Fruit fly (Drosophila melanogaster) whole organism, adult: ENCODE results near the gene HP1D3csd.

Experiments used
- CG11617 ChIP-seq: fragments of 200-800 bp; sonication (Bioruptor generic); optimal IDR thresholded peaks from 2 replicates; lab custom pipeline; 2017; ENCODE audit warnings: mild to moderate bottlenecking, missing biosample characterization, missing genetic modification reagents, missing genetic modification characterization
- CG1620 ChIP-seq: fragments of 200-800 bp; sonication (Bioruptor generic); optimal IDR thresholded peaks from 2 replicates; lab custom pipeline; 2016; ENCODE audit warnings: missing biosample characterization, missing genetic modification characterization
- CG7101 ChIP-seq: fragments of 200-800 bp; sonication (Bioruptor generic); optimal IDR thresholded peaks from 2 replicates; lab custom pipeline; 2018; ENCODE audit warnings: missing biosample characterization, mild to moderate bottlenecking, missing genetic modification characterization, moderate library complexity
- Clk ChIP-seq: fragments of 200-800 bp; sonication (Bioruptor generic); optimal IDR thresholded peaks from 2 replicates; lab custom pipeline; 2017; ENCODE audit warnings: missing biosample characterization, missing genetic modification characterization
- Crg-1 ChIP-seq: fragments of 200-800 bp; sonication (Bioruptor generic); optimal IDR thresholded peaks from 2 replicates; lab custom pipeline; 2016; ENCODE audit warnings: missing biosample characterization, missing genetic modification characterization
- Hr96 ChIP-seq: fragments of 200-800 bp; sonication (Bioruptor generic); optimal IDR thresholded peaks from 2 replicates; lab custom pipeline; 2016; ENCODE audit warnings: missing biosample characterization, missing genetic modification characterization
- bab1 ChIP-seq: fragments of 200-800 bp; sonication (Bioruptor generic); optimal IDR thresholded peaks from 3 replicates; lab custom pipeline; 2019; ENCODE audit warnings: missing biosample characterization, mild to moderate bottlenecking, missing genetic modification characterization, moderate library complexity
- cnc ChIP-seq, 2 experiments: fragments of >200 bp; optimal IDR thresholded peaks; 2 replicates each; lab custom pipeline; 2017
- kay ChIP-seq: fragments of 200-800 bp; sonication (Bioruptor generic); peaks from one replicate; lab custom pipeline; 2016; ENCODE audit warnings: missing biosample characterization, missing genetic modification characterization, borderline replicate concordance

DNA sequence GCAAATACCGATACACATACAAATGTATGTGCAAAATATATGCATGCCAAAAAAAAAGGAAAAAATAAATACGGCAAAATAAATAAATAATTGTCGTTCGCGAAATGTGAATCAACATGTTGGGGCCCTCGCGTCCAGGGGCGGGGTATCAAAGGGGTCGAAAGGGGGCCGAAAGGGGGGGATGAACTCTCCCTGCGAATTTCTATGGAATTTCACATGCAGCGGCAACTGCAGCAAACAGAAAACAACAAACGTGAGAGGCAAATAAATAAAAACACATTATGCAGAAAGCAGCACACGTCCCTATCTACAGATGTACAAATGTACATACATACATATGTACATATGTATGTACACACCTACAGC lies 40.5 kb upstream of the HP1D3csd start:
- TF ChIP-seq kay (GFP tag; lab: Kevin White, UChicago) = no peak
- no peak for TF ChIP-seq Clk
- TF ChIP-seq bab1 (GFP tag; lab: Kevin White, UChicago) = no peak
- no peak for TF ChIP-seq CG11617 (GFP tag; lab: Kevin White, UChicago)
- no peak for TF ChIP-seq CG1620 (GFP tag; lab: Kevin White, UChicago)
- TF ChIP-seq Hr96 (GFP tag; lab: Kevin White, UChicago) = no peak
- no peak for TF ChIP-seq Crg-1 (GFP tag; lab: Kevin White, UChicago)
- no peak for TF ChIP-seq CG7101 (tag; lab: Kevin White, UChicago)
- no peak for TF ChIP-seq cnc (optimal IDR thresholded peaks at IDR 0.05; lab: Kevin White, UChicago)
